Worm (Caenorhabditis elegans) whole organism, L3 larva: ENCODE results near the gene C12D8.13.

Experiments
- ZK546.5 ChIP-seq: sonication (generic microtip); optimal IDR thresholded peaks from 2 replicates; lab custom pipeline; 2017; ENCODE audit warnings: missing biosample characterization, missing genetic modification characterization
- aly-2 ChIP-seq: fragments of 150-350 bp; optimal IDR thresholded peaks from 2 replicates; lab custom pipeline; 2014; ENCODE audit warnings: missing biosample characterization, missing genetic modification characterization
- ama-1 ChIP-seq: fragments of 150-350 bp; optimal IDR thresholded peaks from 2 replicates; lab custom pipeline; 2018
- ceh-28 ChIP-seq: fragments of 150-350 bp; optimal IDR thresholded peaks from 2 replicates; lab custom pipeline; 2014; ENCODE audit warnings: missing biosample characterization, missing genetic modification reagents, missing genetic modification characterization
- ceh-82 ChIP-seq: fragments of 150-350 bp; optimal IDR thresholded peaks from 2 replicates; lab custom pipeline; 2014; ENCODE audit warnings: missing biosample characterization, missing genetic modification characterization
- ceh-9 ChIP-seq: sonication (generic microtip); optimal IDR thresholded peaks from 2 replicates; lab custom pipeline; 2018; ENCODE audit warnings: missing biosample characterization, missing genetic modification characterization
- daf-12 ChIP-seq: fragments of 150-350 bp; optimal IDR thresholded peaks from 2 replicates; lab custom pipeline; 2014; ENCODE audit warnings: missing biosample characterization, missing genetic modification reagents, missing genetic modification characterization
- egl-27 ChIP-seq: sonication (generic microtip); optimal IDR thresholded peaks from 4 replicates; lab custom pipeline; 2017; ENCODE audit warnings: missing biosample characterization, missing genetic modification reagents, missing genetic modification characterization
- egl-5 ChIP-seq: fragments of 150-350 bp; optimal IDR thresholded peaks from 2 replicates; lab custom pipeline; 2017; ENCODE audit warnings: missing biosample characterization, missing genetic modification reagents, missing genetic modification characterization, inconsistent platforms
- elt-1 ChIP-seq: fragments of 150-350 bp; optimal IDR thresholded peaks from 2 replicates; lab custom pipeline; 2014; ENCODE audit warnings: missing biosample characterization, missing genetic modification characterization
- elt-2 ChIP-seq: sonication (generic microtip); optimal IDR thresholded peaks from 2 replicates; lab custom pipeline; 2016; ENCODE audit warnings: missing genetic modification reagents, mild to moderate bottlenecking, missing genetic modification characterization, missing compliant biosample characterization
- elt-3 ChIP-seq, 3 experiments: fragments of 150-350 bp in 1 of 3; sonication (generic microtip) in 2 of 3; optimal IDR thresholded peaks; 2 replicates in 2 of 3; 4 replicates in 1 of 3; lab custom pipeline; 2014 to 2017; ENCODE audit warnings: missing biosample characterization in 3 of 3, missing genetic modification characterization in 3 of 3
- eor-1 ChIP-seq, 2 experiments: fragments of 150-350 bp; optimal IDR thresholded peaks; 2 replicates each; lab custom pipeline; 2014 to 2018; ENCODE audit warnings: missing biosample characterization in 2 of 2, missing genetic modification characterization in 2 of 2
- fkh-2 ChIP-seq: fragments of 150-350 bp; optimal IDR thresholded peaks from 2 replicates; lab custom pipeline; 2014; ENCODE audit warnings: missing biosample characterization, missing genetic modification reagents, missing genetic modification characterization
- fos-1 ChIP-seq: fragments of 150-350 bp; optimal IDR thresholded peaks from 2 replicates; lab custom pipeline; 2014; ENCODE audit warnings: missing biosample characterization, missing genetic modification characterization
- hmg-11 ChIP-seq: sonication (generic microtip); optimal IDR thresholded peaks from 2 replicates; lab custom pipeline; 2016; ENCODE audit warnings: missing genetic modification characterization, missing compliant biosample characterization
- jun-1 ChIP-seq: fragments of 150-350 bp; optimal IDR thresholded peaks from 2 replicates; lab custom pipeline; 2014; ENCODE audit warnings: missing biosample characterization, missing genetic modification reagents, missing genetic modification characterization
- lin-15B ChIP-seq: fragments of 150-350 bp; optimal IDR thresholded peaks from 2 replicates; lab custom pipeline; 2014; ENCODE audit warnings: missing biosample characterization, missing genetic modification characterization
- lin-39 ChIP-seq: fragments of 150-350 bp; optimal IDR thresholded peaks from 2 replicates; lab custom pipeline; 2018; ENCODE audit warnings: missing biosample characterization, missing genetic modification reagents, missing genetic modification characterization
- lsy-12 ChIP-seq: sonication (generic microtip); optimal IDR thresholded peaks from 2 replicates; lab custom pipeline; 2016; ENCODE audit warnings: mild to moderate bottlenecking, missing genetic modification characterization, missing compliant biosample characterization
- mml-1 ChIP-seq: fragments of 150-350 bp; sonication (generic microtip); optimal IDR thresholded peaks from 3 replicates; lab custom pipeline; 2014; ENCODE audit warnings: missing biosample characterization, missing genetic modification characterization
- nfya-1 ChIP-seq: sonication (generic microtip); optimal IDR thresholded peaks from 2 replicates; lab custom pipeline; 2017; ENCODE audit warnings: missing genetic modification characterization, mild to moderate bottlenecking, missing compliant biosample characterization, antibody characterized with exemption, moderate library complexity; ENCODE audit not compliant: insufficient read depth
- nhr-23 ChIP-seq: fragments of 150-350 bp; optimal IDR thresholded peaks from 2 replicates; lab custom pipeline; 2014; ENCODE audit warnings: missing biosample characterization, missing genetic modification reagents, missing genetic modification characterization
- nhr-237 ChIP-seq: fragments of 150-350 bp; optimal IDR thresholded peaks from 2 replicates; lab custom pipeline; 2014; ENCODE audit warnings: missing biosample characterization, missing genetic modification characterization
- nhr-25 ChIP-seq: sonication (generic microtip); optimal IDR thresholded peaks from 2 replicates; lab custom pipeline; 2017; ENCODE audit warnings: missing biosample characterization, missing genetic modification characterization
- nhr-43 ChIP-seq: sonication (generic microtip); optimal IDR thresholded peaks from 2 replicates; lab custom pipeline; 2016; ENCODE audit warnings: mild to moderate bottlenecking, missing genetic modification characterization, missing compliant biosample characterization; ENCODE audit not compliant: poor library complexity, severe bottlenecking
- nhr-67 ChIP-seq: fragments of 150-350 bp; optimal IDR thresholded peaks from 2 replicates; lab custom pipeline; 2014; ENCODE audit warnings: missing biosample characterization, missing genetic modification characterization
- nhr-77 ChIP-seq: fragments of 150-350 bp; optimal IDR thresholded peaks from 2 replicates; lab custom pipeline; 2014; ENCODE audit warnings: missing biosample characterization, missing genetic modification characterization
- pha-4 ChIP-seq: fragments of 150-350 bp; optimal IDR thresholded peaks from 2 replicates; lab custom pipeline; 2014; ENCODE audit warnings: missing biosample characterization, missing genetic modification reagents, missing genetic modification characterization
- pqm-1 ChIP-seq: fragments of 150-350 bp; optimal IDR thresholded peaks from 2 replicates; lab custom pipeline; 2017; ENCODE audit warnings: missing biosample characterization, missing genetic modification characterization, inconsistent platforms
- sea-2 ChIP-seq: fragments of 150-350 bp; sonication (generic microtip); optimal IDR thresholded peaks from 4 replicates; lab custom pipeline; 2014; ENCODE audit warnings: missing biosample characterization, missing genetic modification reagents, missing genetic modification characterization
- skn-1 ChIP-seq: fragments of 150-350 bp; optimal IDR thresholded peaks from 2 replicates; lab custom pipeline; 2014; ENCODE audit warnings: missing biosample characterization, missing genetic modification characterization
- snpc-4 ChIP-seq: fragments of 150-350 bp; optimal IDR thresholded peaks from 2 replicates; lab custom pipeline; 2014; ENCODE audit warnings: missing biosample characterization, missing genetic modification characterization
- unc-62 ChIP-seq: fragments of 150-350 bp; sonication (generic microtip); optimal IDR thresholded peaks from 4 replicates; lab custom pipeline; 2014; ENCODE audit warnings: missing biosample characterization, missing genetic modification reagents, missing genetic modification characterization
- zag-1 ChIP-seq: fragments of 150-350 bp; optimal IDR thresholded peaks from 2 replicates; lab custom pipeline; 2014; ENCODE audit warnings: missing biosample characterization, missing genetic modification characterization
- ztf-4 ChIP-seq: fragments of 150-350 bp; optimal IDR thresholded peaks from 2 replicates; lab custom pipeline; 2014; ENCODE audit warnings: missing biosample characterization, missing genetic modification characterization

Gene C12D8.13

DNA sequence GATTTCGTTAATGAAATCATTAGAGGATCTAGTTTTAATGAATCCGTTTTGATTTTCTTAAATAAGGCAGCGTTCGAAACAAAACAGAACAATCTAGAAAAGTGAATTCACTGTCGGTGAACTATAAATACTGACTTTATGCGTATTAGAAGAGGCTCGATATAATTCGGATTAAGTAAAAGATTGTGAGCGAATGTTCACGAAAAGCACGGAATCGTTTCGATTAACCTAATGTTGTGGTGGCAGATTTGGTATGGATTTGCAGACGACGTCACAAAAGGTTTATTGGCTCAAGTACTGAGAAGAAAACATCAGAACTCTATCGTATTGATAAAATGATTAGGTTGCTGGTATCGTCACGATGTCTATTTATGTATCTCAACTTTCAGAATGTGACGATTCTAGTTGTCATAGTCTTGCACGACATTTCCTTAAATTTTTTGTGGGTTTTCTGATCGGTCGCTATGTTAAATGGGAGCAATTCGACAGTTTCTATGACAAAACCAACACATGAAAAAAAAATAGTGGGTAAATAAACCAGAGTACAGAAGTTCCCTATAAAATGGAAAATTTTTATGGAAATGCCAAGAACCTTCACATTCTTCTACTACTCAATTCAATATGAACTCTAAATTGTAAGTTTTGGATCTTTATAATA is 8.8 kb upstream of the C12D8.13 start, which contains the start of the genes pyt-1 and fipr-7:
Gene pyt-1, minus strand, starts transcription at position 101 of the 658 bp plus-strand sequence.
Gene fipr-7, plus strand, starts transcription at position 608 of the 658 bp plus-strand sequence.
- TF ChIP-seq mml-1 (no peak), nfya-1 (no peak), zag-1 (tag; lab: Kevin White, UChicago) (no peak), eor-1 (tag; optimal IDR thresholded peaks at IDR 0.05; lab: Kevin White, UChicago) (no peak), daf-12 (tag; lab: Kevin White, UChicago) (no peak), aly-2 (no peak), ceh-28 (tag; lab: Kevin White, UChicago) (no peak), skn-1 (tag; lab: Kevin White, UChicago) (no peak), lin-39 (no peak), nhr-237 (tag; lab: Kevin White, UChicago) (no peak), ceh-9 (no peak), egl-27 (no peak), elt-3 (tag; optimal IDR thresholded peaks at IDR 0.05; lab: Kevin White, UChicago) (no peak), elt-2 (tag; lab: Kevin White, UChicago) (no peak), jun-1 (no peak)
- TF ChIP-seq, all 47 proteins: peak for 0

DNA sequence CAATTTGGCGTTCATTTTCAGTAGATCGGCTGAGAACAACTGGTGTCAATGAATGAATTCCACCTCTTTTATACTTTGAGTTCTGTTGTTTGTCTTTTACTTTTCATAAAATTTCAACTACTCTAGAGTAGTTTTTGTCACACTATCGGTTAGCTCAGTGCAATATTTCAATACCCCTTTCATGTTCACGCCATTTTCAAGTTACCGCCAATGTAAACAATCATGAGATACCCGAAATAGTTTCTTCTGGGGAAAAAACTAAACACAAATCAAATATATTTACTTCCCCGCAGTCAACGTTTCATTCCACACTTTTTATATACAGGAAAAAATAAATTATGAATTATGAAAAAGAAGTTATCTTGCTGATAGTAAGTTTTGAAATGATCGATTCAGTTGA is 7.9 kb upstream of the C12D8.13 start, which contains the start of gene fipr-4:
Gene fipr-4, minus strand, starts transcription at position 101 of the 400 bp plus-strand sequence.
- TF ChIP-seq pha-4 (tag; lab: Kevin White, UChicago) (peak; percentile 42), nhr-25 (tag; lab: Kevin White, UChicago) (no peak), ama-1 (no peak)
- TF ChIP-seq, all 47 proteins: peak for 1

DNA sequence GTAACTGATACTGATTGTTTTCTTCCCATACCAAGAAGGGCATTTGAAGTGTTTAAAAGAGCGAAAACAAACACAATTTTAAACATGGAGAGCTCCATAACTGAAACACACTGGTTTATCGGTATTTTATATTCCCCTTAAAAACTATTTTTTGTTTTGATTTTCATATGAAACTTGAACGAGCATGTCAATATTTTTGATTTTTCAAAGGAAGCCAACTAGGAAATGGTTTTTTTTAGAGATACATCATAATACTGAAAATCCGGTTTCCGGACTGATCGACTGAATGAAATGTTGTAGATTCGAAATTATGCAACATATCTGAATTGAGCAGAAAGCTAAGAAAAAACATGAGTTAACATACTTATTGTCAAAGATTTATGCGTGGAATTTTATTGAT is 6.8 kb upstream of the C12D8.13 start, which contains the start of gene ttr-19:
Gene ttr-19, minus strand, starts transcription at position 101 of the 400 bp plus-strand sequence.
- TF ChIP-seq egl-5 (tag; lab: Kevin White, UChicago) (no peak), nhr-67 (no peak), hmg-11 (tag; lab: Kevin White, UChicago) (no peak)

DNA sequence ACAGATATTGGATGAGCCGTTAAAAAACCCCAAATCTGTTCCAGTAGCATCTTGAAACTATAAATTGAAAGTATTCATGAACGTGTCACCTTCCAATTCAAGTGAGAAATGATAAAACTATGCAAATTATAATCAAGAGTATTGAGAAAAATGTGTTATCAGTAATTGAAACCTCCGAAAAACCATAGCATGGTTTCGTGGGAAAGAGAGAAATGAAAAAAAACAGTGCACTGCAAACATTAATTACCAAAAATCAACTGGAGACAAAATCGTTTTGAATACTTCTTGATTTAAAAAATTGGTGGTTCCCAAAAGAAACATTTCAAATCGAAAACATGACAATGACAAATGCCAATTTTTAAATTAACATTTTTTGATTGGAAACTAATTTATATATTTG is 5.1 kb upstream of the C12D8.13 start, which contains the start of gene daf-36:
Gene daf-36, minus strand, starts transcription at position 101 of the 400 bp plus-strand sequence.
- no peak for TF ChIP-seq elt-1
- peak; percentile 28 for TF ChIP-seq elt-2 (tag; lab: Kevin White, UChicago)
- TF ChIP-seq lin-39 = no peak

DNA sequence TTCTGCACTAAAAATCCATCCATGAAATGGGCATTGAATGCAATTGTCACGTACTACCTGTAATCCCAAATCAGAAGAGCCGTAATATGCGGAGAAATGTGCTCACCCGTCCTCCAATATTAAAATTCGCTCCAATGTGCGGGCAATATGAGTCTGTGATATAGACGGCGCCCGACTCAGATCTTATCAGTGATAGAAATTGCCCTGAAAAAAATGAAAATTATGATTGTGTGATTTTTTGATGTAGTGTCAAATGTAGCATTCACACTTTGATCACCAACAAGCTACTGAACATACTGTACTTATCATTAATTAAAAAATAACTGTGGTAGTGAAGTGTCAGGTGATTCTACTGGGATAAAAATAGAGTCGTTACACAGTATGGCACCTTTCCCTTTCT is 4.1 kb upstream of the C12D8.13 start:
- TF ChIP-seq elt-2 (tag; lab: Kevin White, UChicago) (peak; percentile 68), ceh-82 (tag; lab: Kevin White, UChicago) (no peak)

DNA sequence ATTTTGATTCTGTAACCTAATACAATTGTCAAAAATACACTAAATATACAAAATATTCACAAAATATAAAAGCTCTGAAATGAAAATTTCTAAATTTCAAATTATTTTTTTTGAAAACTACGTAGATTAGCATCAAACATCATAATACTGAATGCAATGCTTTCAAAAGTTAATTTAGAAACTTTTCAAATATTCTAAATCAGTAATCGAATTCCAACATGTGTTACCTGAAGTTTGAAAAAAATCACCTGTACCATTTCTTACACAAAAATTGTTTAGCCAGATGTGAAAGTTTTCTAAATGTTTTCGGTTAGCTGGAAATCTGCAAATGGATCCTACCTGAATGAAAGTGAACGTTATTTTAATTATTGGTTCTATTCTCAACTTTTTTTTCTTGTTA is 1.5 kb upstream of the C12D8.13 start, which contains the start of gene C12D8.20:
Gene C12D8.20, plus strand, starts transcription at position 301 of the 400 bp plus-strand sequence.
- TF ChIP-seq zag-1 (tag; lab: Kevin White, UChicago) = no peak
- no peak for TF ChIP-seq ceh-28 (tag; lab: Kevin White, UChicago)
- no peak for TF ChIP-seq lsy-12 (tag; lab: Kevin White, UChicago)
- no peak for TF ChIP-seq nhr-77 (tag; lab: Kevin White, UChicago)
- TF ChIP-seq unc-62 = no peak
- no peak for TF ChIP-seq mml-1
- no peak for TF ChIP-seq nhr-23
- no peak for TF ChIP-seq ztf-4
- TF ChIP-seq ZK546.5 (tag; lab: Kevin White, UChicago) = no peak
- no peak for TF ChIP-seq nhr-43 (tag; lab: Kevin White, UChicago)
- TF ChIP-seq snpc-4 (tag; lab: Kevin White, UChicago) = no peak
- TF ChIP-seq fos-1 (tag; lab: Kevin White, UChicago) = no peak
- no peak for TF ChIP-seq pqm-1 (tag; lab: Kevin White, UChicago)
- no peak for TF ChIP-seq sea-2
- TF ChIP-seq lin-15B (tag; lab: Kevin White, UChicago) = no peak
- TF ChIP-seq egl-27 = no peak
- no peak for TF ChIP-seq egl-5 (tag; lab: Kevin White, UChicago)
- TF ChIP-seq fkh-2 = no peak
- no peak for TF ChIP-seq lin-39
- no peak for TF ChIP-seq hmg-11 (tag; lab: Kevin White, UChicago)
